Fruit fly (Drosophila melanogaster): Measurements from ENCODE around the gene CG34429.

DNA sequence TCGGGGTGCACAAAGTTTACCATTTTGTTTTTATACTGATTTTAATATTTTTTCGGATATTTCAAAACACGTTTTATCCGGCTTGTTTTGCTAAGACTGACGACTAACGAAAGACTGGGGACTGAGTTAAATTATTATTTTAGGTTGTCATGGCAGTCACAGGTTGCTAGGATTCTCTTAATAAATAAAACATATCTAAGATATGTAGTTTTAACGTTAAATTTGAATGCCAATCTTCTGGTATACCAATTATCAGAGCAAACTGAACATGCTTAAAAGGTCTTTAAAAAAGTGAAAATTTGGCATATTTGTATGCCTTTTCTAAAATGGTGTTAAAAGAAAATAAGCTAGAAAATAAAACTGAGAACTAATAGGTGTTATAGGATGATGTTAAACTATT is 36.5 kb upstream of the CG34429 start, which contains the start of gene Zmynd10:
- no peak for TF ChIP-seq CG6808 (GFP tag; optimal IDR thresholded peaks at IDR 0.05)
- TF ChIP-seq fd85E (GFP tag; optimal IDR thresholded peaks at IDR 0.05), result no peak
- TF ChIP-seq topi (GFP tag; optimal IDR thresholded peaks at IDR 0.05), result no peak
- TF ChIP-seq Hr39 (GFP tag; optimal IDR thresholded peaks at IDR 0.05), result no peak
- no peak for TF ChIP-seq CG6276 (GFP tag; optimal IDR thresholded peaks at IDR 0.05)
- no peak for TF ChIP-seq CG4318 (GFP tag; optimal IDR thresholded peaks at IDR 0.05)

Measured in whole organism, prepupa.